Fruit fly (Drosophila melanogaster) whole organism, embryonic: Measurements from ENCODE around the gene CG18622.
A peak's percentile ranks its signal among the peaks of the same experiment; 100 is the strongest.

Experiments
- Asciz ChIP-seq: fragments of 200-800 bp; sonication (Bioruptor generic); optimal IDR thresholded peaks from 2 replicates; lab custom pipeline; 2017; ENCODE audit warnings: missing biosample characterization, mild to moderate bottlenecking, missing genetic modification characterization, missing genetic modification reagents
- BtbVII ChIP-seq: fragments of 200-800 bp; sonication (Bioruptor generic); optimal IDR thresholded peaks from 3 replicates; lab custom pipeline; 2017; ENCODE audit warnings: missing biosample characterization, mild to moderate bottlenecking, missing genetic modification characterization
- CG10209 ChIP-seq: fragments of 200-800 bp; sonication (Bioruptor generic); optimal IDR thresholded peaks from 3 replicates; lab custom pipeline; 2017; ENCODE audit warnings: missing biosample characterization, mild to moderate bottlenecking, missing genetic modification characterization, missing genetic modification reagents
- CG10274 ChIP-seq: fragments of 200-800 bp; sonication (Bioruptor generic); optimal IDR thresholded peaks from 3 replicates; lab custom pipeline; 2017; ENCODE audit warnings: missing biosample characterization, mild to moderate bottlenecking, missing genetic modification characterization
- CG10462 ChIP-seq: fragments of 200-800 bp; sonication (Bioruptor generic); optimal IDR thresholded peaks from 2 replicates; lab custom pipeline; 2016; ENCODE audit warnings: missing biosample characterization, missing genetic modification characterization
- CG10979 ChIP-seq: fragments of 200-800 bp; sonication (Bioruptor generic); optimal IDR thresholded peaks from 2 replicates; lab custom pipeline; 2018; ENCODE audit warnings: missing biosample characterization, mild to moderate bottlenecking, missing genetic modification characterization, moderate library complexity
- CG11695 ChIP-seq: fragments of 200-800 bp; sonication (Bioruptor generic); IDR thresholded peaks from 3 replicates; pipeline ENCODE4 v1.3.6; 2022; ENCODE audit warnings: missing biosample characterization, missing genetic modification characterization
- CG1233 ChIP-seq: fragments of 200-800 bp; sonication (Bioruptor generic); optimal IDR thresholded peaks from 4 replicates; lab custom pipeline; 2018; ENCODE audit warnings: missing biosample characterization, mild to moderate bottlenecking, missing genetic modification characterization
- CG12391 ChIP-seq: fragments of 200-800 bp; sonication (Bioruptor generic); optimal IDR thresholded peaks from 3 replicates; lab custom pipeline; 2018; ENCODE audit warnings: missing biosample characterization, mild to moderate bottlenecking, missing genetic modification characterization, moderate library complexity
- CG13775 ChIP-seq: fragments of 200-800 bp; sonication (Bioruptor generic); optimal IDR thresholded peaks from 3 replicates; lab custom pipeline; 2017; ENCODE audit warnings: missing biosample characterization, mild to moderate bottlenecking, missing genetic modification characterization
- CG31365 ChIP-seq: fragments of 200-800 bp; sonication (Bioruptor generic); optimal IDR thresholded peaks from 2 replicates; lab custom pipeline; 2018; ENCODE audit warnings: missing biosample characterization, mild to moderate bottlenecking, missing genetic modification characterization
- CG4707 ChIP-seq: fragments of 200-800 bp; sonication (Bioruptor generic); optimal IDR thresholded peaks from 2 replicates; lab custom pipeline; 2018; ENCODE audit warnings: missing biosample characterization, mild to moderate bottlenecking, missing genetic modification characterization, moderate library complexity
- CG6654 ChIP-seq: fragments of 200-800 bp; sonication (Bioruptor generic); optimal IDR thresholded peaks from 2 replicates; lab custom pipeline; 2017; ENCODE audit warnings: missing biosample characterization, mild to moderate bottlenecking, missing genetic modification characterization
- CG8281 ChIP-seq: fragments of 200-800 bp; sonication (Bioruptor generic); optimal IDR thresholded peaks from 2 replicates; lab custom pipeline; 2018; ENCODE audit warnings: missing biosample characterization, mild to moderate bottlenecking, missing genetic modification characterization, moderate library complexity
- CG8290 ChIP-seq, 3 experiments: fragments of 200-800 bp; sonication (Bioruptor generic); optimal IDR thresholded peaks; 2 replicates each; lab custom pipeline; 2016 to 2019; ENCODE audit warnings: missing biosample characterization in 3 of 3, missing genetic modification characterization in 3 of 3, mild to moderate bottlenecking in 2 of 3, moderate library complexity in 1 of 3
- CG9817 ChIP-seq: fragments of 200-800 bp; sonication (Bioruptor generic); optimal IDR thresholded peaks from 2 replicates; lab custom pipeline; 2018; ENCODE audit warnings: missing biosample characterization, mild to moderate bottlenecking, missing genetic modification characterization, moderate library complexity
- CTCF ChIP-seq: fragments of 200-800 bp; sonication (Bioruptor generic); optimal IDR thresholded peaks from 2 replicates; lab custom pipeline; 2017; ENCODE audit warnings: missing biosample characterization, mild to moderate bottlenecking, missing genetic modification characterization, moderate library complexity
- Camta ChIP-seq: fragments of 200-800 bp; sonication (Bioruptor generic); optimal IDR thresholded peaks from 2 replicates; lab custom pipeline; 2016; ENCODE audit warnings: missing biosample characterization, missing genetic modification characterization
- Dp ChIP-seq: fragments of 200-800 bp; sonication (Bioruptor generic); optimal IDR thresholded peaks from 2 replicates; lab custom pipeline; 2018; ENCODE audit warnings: missing biosample characterization, mild to moderate bottlenecking, missing genetic modification characterization, moderate library complexity
- E2f1 ChIP-seq: fragments of 200-800 bp; sonication (Bioruptor generic); IDR thresholded peaks from 2 replicates; pipeline ENCODE4 v1.3.6; 2022; ENCODE audit warnings: missing biosample characterization, missing genetic modification characterization
- Mes4 ChIP-seq: fragments of 200-800 bp; sonication (Bioruptor generic); optimal IDR thresholded peaks from 2 replicates; lab custom pipeline; 2016; ENCODE audit warnings: missing biosample characterization, missing genetic modification characterization
- Myb ChIP-seq: fragments of 200-800 bp; sonication (Bioruptor generic); optimal IDR thresholded peaks from 2 replicates; lab custom pipeline; 2016; ENCODE audit warnings: missing biosample characterization, missing genetic modification characterization
- Rfx ChIP-seq: fragments of 200-800 bp; sonication (Bioruptor generic); IDR thresholded peaks from 2 replicates; pipeline ENCODE4 v1.3.6; 2022; ENCODE audit warnings: missing biosample characterization, missing genetic modification characterization
- Side ChIP-seq: fragments of 200-800 bp; sonication (Bioruptor generic); optimal IDR thresholded peaks from 2 replicates; lab custom pipeline; 2016; ENCODE audit warnings: missing biosample characterization, missing genetic modification characterization
- Vsx1 ChIP-seq: fragments of 200-800 bp; sonication (Bioruptor generic); optimal IDR thresholded peaks from 2 replicates; lab custom pipeline; 2017; ENCODE audit warnings: missing biosample characterization, mild to moderate bottlenecking, missing genetic modification characterization, missing genetic modification reagents
- bbx ChIP-seq: fragments of 200-800 bp; sonication (Bioruptor generic); IDR thresholded peaks from 2 replicates; pipeline ENCODE4 v1.3.6; 2022; ENCODE audit warnings: missing biosample characterization, missing genetic modification characterization; ENCODE audit not compliant: partially characterized antibody
- bigmax ChIP-seq: fragments of 200-800 bp; sonication (Bioruptor generic); optimal IDR thresholded peaks from 2 replicates; lab custom pipeline; 2018; ENCODE audit warnings: missing biosample characterization, mild to moderate bottlenecking, missing genetic modification characterization
- chinmo ChIP-seq: fragments of 200-800 bp; sonication (Bioruptor generic); IDR thresholded peaks from 4 replicates; pipeline ENCODE4 v1.3.6; 2022; ENCODE audit warnings: missing biosample characterization, missing genetic modification characterization; ENCODE audit not compliant: partially characterized antibody
- ci ChIP-seq: fragments of 200-800 bp; sonication (Bioruptor generic); IDR thresholded peaks from 3 replicates; pipeline ENCODE4 v1.3.6; 2022; ENCODE audit warnings: missing biosample characterization, missing genetic modification characterization
- dmrt11E ChIP-seq: fragments of 200-800 bp; sonication (Bioruptor generic); optimal IDR thresholded peaks from 3 replicates; lab custom pipeline; 2018; ENCODE audit warnings: missing biosample characterization, mild to moderate bottlenecking, missing genetic modification characterization, moderate library complexity
- en ChIP-seq: fragments of 200-800 bp; sonication (Bioruptor generic); optimal IDR thresholded peaks from 2 replicates; lab custom pipeline; 2016; ENCODE audit warnings: missing biosample characterization, missing genetic modification characterization
- fd3F ChIP-seq: fragments of 200-800 bp; sonication (Bioruptor generic); optimal IDR thresholded peaks from 2 replicates; lab custom pipeline; 2018; ENCODE audit warnings: missing biosample characterization, mild to moderate bottlenecking, missing genetic modification characterization, moderate library complexity
- fd64A ChIP-seq: fragments of 200-800 bp; sonication (Bioruptor generic); optimal IDR thresholded peaks from 3 replicates; lab custom pipeline; 2018; ENCODE audit warnings: missing biosample characterization, mild to moderate bottlenecking, missing genetic modification characterization
- gfzf ChIP-seq: fragments of 200-800 bp; sonication (Bioruptor generic); optimal IDR thresholded peaks from 2 replicates; lab custom pipeline; 2016; ENCODE audit warnings: missing biosample characterization, mild to moderate bottlenecking, missing genetic modification characterization, moderate library complexity
- grau ChIP-seq: fragments of 200-800 bp; optimal IDR thresholded peaks from 3 replicates; lab custom pipeline; 2019; ENCODE audit warnings: missing biosample characterization, mild to moderate bottlenecking, missing genetic modification characterization, moderate library complexity
- inv ChIP-seq: fragments of 200-800 bp; sonication (Bioruptor generic); IDR thresholded peaks from 2 replicates; pipeline ENCODE4 v1.3.6; 2022; ENCODE audit warnings: missing biosample characterization, missing genetic modification characterization; ENCODE audit not compliant: partially characterized antibody
- klu ChIP-seq: fragments of 200-800 bp; sonication (Bioruptor generic); IDR thresholded peaks from 2 replicates; pipeline ENCODE4 v1.3.6; 2022; ENCODE audit warnings: missing biosample characterization, missing genetic modification characterization
- mld ChIP-seq: fragments of 200-800 bp; sonication (Bioruptor generic); IDR thresholded peaks from 3 replicates; pipeline ENCODE4 v1.3.6; 2022; ENCODE audit warnings: missing biosample characterization, missing genetic modification characterization; ENCODE audit not compliant: partially characterized antibody
- oc ChIP-seq: fragments of 200-800 bp; sonication (Bioruptor generic); optimal IDR thresholded peaks from 2 replicates; lab custom pipeline; 2018; ENCODE audit warnings: missing biosample characterization, mild to moderate bottlenecking, missing genetic modification characterization, moderate library complexity
- org-1 ChIP-seq: fragments of 200-800 bp; sonication (Bioruptor generic); optimal IDR thresholded peaks from 2 replicates; lab custom pipeline; 2017; ENCODE audit warnings: missing biosample characterization, missing genetic modification characterization
- p53 ChIP-seq: fragments of 200-800 bp; sonication (Bioruptor generic); optimal IDR thresholded peaks from 2 replicates; lab custom pipeline; 2016; ENCODE audit warnings: missing biosample characterization, missing genetic modification characterization
- prd ChIP-seq, 3 experiments: fragments of >200 bp in 2 of 3; fragments of 200-800 bp in 1 of 3; sonication (Bioruptor generic) in 1 of 3; optimal IDR thresholded peaks in 2 of 3; IDR thresholded peaks in 1 of 3; 2 replicates in 2 of 3; 3 replicates in 1 of 3; pipeline versions ENCODE4 v1.3.6 to Lab custom; 2017 to 2022; ENCODE audit warnings: missing biosample characterization in 1 of 3, missing genetic modification characterization in 1 of 3
- repo ChIP-seq: fragments of 200-800 bp; sonication (Bioruptor generic); optimal IDR thresholded peaks from 2 replicates; lab custom pipeline; 2016; ENCODE audit warnings: missing biosample characterization, missing genetic modification characterization
- row ChIP-seq: fragments of 200-800 bp; sonication (Bioruptor generic); IDR thresholded peaks from 3 replicates; pipeline ENCODE4 v1.3.6; 2022; ENCODE audit warnings: missing biosample characterization, missing genetic modification characterization
- sens-2 ChIP-seq: fragments of 200-800 bp; sonication (Bioruptor generic); IDR thresholded peaks from 2 replicates; pipeline ENCODE4 v1.3.6; 2022; ENCODE audit warnings: missing biosample characterization, missing genetic modification characterization
- so ChIP-seq: fragments of 200-800 bp; sonication (Bioruptor generic); IDR thresholded peaks from 3 replicates; pipeline ENCODE4 v1.3.6; 2022; ENCODE audit warnings: missing biosample characterization, missing genetic modification characterization
- stc ChIP-seq: fragments of 200-800 bp; sonication (Bioruptor generic); IDR thresholded peaks from 2 replicates; pipeline ENCODE4 v1.3.6; 2022; ENCODE audit warnings: missing biosample characterization, missing genetic modification characterization
- stwl ChIP-seq: fragments of 200-800 bp; sonication (Bioruptor generic); optimal IDR thresholded peaks from 3 replicates; lab custom pipeline; 2018; ENCODE audit warnings: missing biosample characterization, mild to moderate bottlenecking, missing genetic modification characterization, moderate library complexity
- tna ChIP-seq: fragments of 200-800 bp; sonication (Bioruptor generic); IDR thresholded peaks from 2 replicates; pipeline ENCODE4 v1.3.6; 2022; ENCODE audit warnings: missing biosample characterization, missing genetic modification characterization; ENCODE audit not compliant: partially characterized antibody

The CG18622 gene

dm6 chr3R:17020956-17021355, 33.4 kb upstream of the CG18622 start, which contains the start of gene Adsl (continued):
- TF ChIP-seq CG11695 (GFP tag; lab: Robert Waterston, UW) (no peak), CG6654 (GFP tag; lab: Kevin White, UChicago) (peak; percentile 7), stc (GFP tag; lab: Robert Waterston, UW) (peak; percentile 63; the same call in 1 of the 2 replicates), Rfx (no peak; the same call in none of the 2 replicates), CG10209 (GFP tag; lab: Kevin White, UChicago) (peak; percentile 68), en (GFP tag; lab: Kevin White, UChicago) (peak; percentile 39), BtbVII (GFP tag; lab: Kevin White, UChicago) (peak; percentile 76), p53 (GFP tag; lab: Kevin White, UChicago) (peak; percentile 13), gfzf (GFP tag; lab: Kevin White, UChicago) (peak; percentile 78), Dp (peak; percentile 45), CG10462 (GFP tag; lab: Kevin White, UChicago) (peak; percentile 73), Asciz (peak; percentile 82), Camta (GFP tag; lab: Kevin White, UChicago) (peak; percentile 41), CG9817 (tag; lab: Kevin White, UChicago) (peak; percentile 58), bbx (GFP tag; lab: Robert Waterston, UW) (peak; percentile 25; the same call in 1 of the 2 replicates), Myb (GFP tag; lab: Kevin White, UChicago) (peak; percentile 91), org-1 (GFP tag; lab: Kevin White, UChicago) (peak; percentile 63), oc (tag; lab: Kevin White, UChicago) (peak; percentile 62), Vsx1 (peak; percentile 85), klu (GFP tag; lab: Robert Waterston, UW) (no peak), tna (no peak), CG8290 (GFP tag; optimal IDR thresholded peaks at IDR 0.05; lab: Kevin White, UChicago) (no peak), CG8290 (tag; optimal IDR thresholded peaks at IDR 0.05; lab: Kevin White, UChicago) (peak in 1 of 2 experiments; percentile 3), grau (tag; lab: Kevin White, UChicago) (no peak), CG10979 (peak; percentile 73), fd64A (peak; percentile 72), mld (GFP tag; lab: Robert Waterston, UW) (no peak), chinmo (GFP tag; lab: Robert Waterston, UW) (0 out of 4 replicates have a peak, but pooled peaks have one; percentile 38), CG1233 (peak; percentile 72), E2f1 (GFP tag; lab: Robert Waterston, UW) (peak; percentile 21; the same call in 1 of the 2 replicates), sens-2 (GFP tag; lab: Robert Waterston, UW) (0 out of 2 replicates have a peak, but pooled peaks have one; percentile 23), row (GFP tag; lab: Robert Waterston, UW) (no peak), stwl (tag; lab: Kevin White, UChicago) (peak; percentile 99), Side (peak; percentile 20), fd3F (GFP tag; lab: Kevin White, UChicago) (no peak), CTCF (GFP tag; lab: Kevin White, UChicago) (peak; percentile 56), CG8281 (tag; lab: Kevin White, UChicago) (peak; percentile 30), CG12391 (tag; lab: Kevin White, UChicago) (peak; percentile 72), CG13775 (GFP tag; lab: Kevin White, UChicago) (peak; percentile 81), dmrt11E (tag; lab: Kevin White, UChicago) (peak; percentile 69), prd (optimal IDR thresholded peaks at IDR 0.05; lab: Kevin White, UChicago) (no peak), prd (GFP tag; IDR thresholded peaks at IDR 0.05; lab: Robert Waterston, UW) (no peak), CG10274 (GFP tag; lab: Kevin White, UChicago) (peak; percentile 34), so (GFP tag; lab: Robert Waterston, UW) (0 out of 3 replicates have a peak, but pooled peaks have one; percentile 32), Mes4 (GFP tag; lab: Kevin White, UChicago) (peak; percentile 45), bigmax (peak; percentile 54), CG4707 (peak; percentile 75), ci (GFP tag; lab: Robert Waterston, UW) (peak; percentile 91), repo (GFP tag; lab: Kevin White, UChicago) (peak; percentile 40), CG31365 (tag; lab: Kevin White, UChicago) (peak; percentile 44), inv (no peak)
